Worm (Caenorhabditis elegans) whole organism, L1 larva: ENCODE data around the gene F49H6.12.

Source experiments
- ceh-63 ChIP-seq: fragments of 200-800 bp; sonication (Bioruptor generic); optimal IDR thresholded peaks from 2 replicates; lab custom pipeline; 2018; ENCODE audit warnings: mild to moderate bottlenecking, missing genetic modification characterization, missing compliant biosample characterization
- egl-27 ChIP-seq, 2 experiments: fragments of 150-350 bp in 1 of 2; sonication (generic microtip); optimal IDR thresholded peaks; 3 replicates each; lab custom pipeline; 2017 to 2018; ENCODE audit warnings: missing biosample characterization in 2 of 2, missing genetic modification characterization in 2 of 2, missing genetic modification reagents in 2 of 2
- fos-1 ChIP-seq: fragments of 150-350 bp; optimal IDR thresholded peaks from 2 replicates; lab custom pipeline; 2014; ENCODE audit warnings: missing biosample characterization, missing genetic modification characterization
- isw-1 ChIP-seq: fragments of 200-800 bp; sonication (Bioruptor generic); IDR thresholded peaks from 2 replicates; pipeline ENCODE4 v1.3.6; 2022; ENCODE audit warnings: missing genetic modification characterization, missing compliant biosample characterization
- mep-1 ChIP-seq: fragments of 150-350 bp; optimal IDR thresholded peaks from 2 replicates; lab custom pipeline; 2014; ENCODE audit warnings: missing biosample characterization, missing genetic modification characterization
- pqm-1 ChIP-seq: sonication (generic microtip); optimal IDR thresholded peaks from 3 replicates; lab custom pipeline; 2017; ENCODE audit warnings: missing biosample characterization, missing genetic modification characterization
- skn-1 ChIP-seq: fragments of 150-350 bp; optimal IDR thresholded peaks from 2 replicates; lab custom pipeline; 2014; ENCODE audit warnings: missing biosample characterization, missing genetic modification characterization

ce11 chrV:17042263-17042662, 21.0 kb upstream of the F49H6.12 start, which contains the start of gene hpo-33:
- no peak for TF ChIP-seq fos-1
- TF ChIP-seq egl-27 (tag; optimal IDR thresholded peaks at IDR 0.05; lab: Kevin White, UChicago), result no peak
- no peak for TF ChIP-seq pqm-1 (tag; lab: Kevin White, UChicago)
- no peak for TF ChIP-seq skn-1 (tag; lab: Kevin White, UChicago)
- no peak for TF ChIP-seq isw-1 (GFP tag; lab: Robert Waterston, UW)
- no peak for TF ChIP-seq mep-1 (tag; lab: Kevin White, UChicago)
- TF ChIP-seq ceh-63 (GFP tag; lab: Kevin White, UChicago), result no peak
